Fruit fly (Drosophila melanogaster) whole organism, embryonic: ENCODE results near the gene Atg5.

ENCODE experiments used
- CG13424 ChIP-seq: fragments of 200-800 bp; sonication (Bioruptor generic); optimal IDR thresholded peaks from 2 replicates; lab custom pipeline; 2019; ENCODE audit warnings: missing biosample characterization, mild to moderate bottlenecking, missing genetic modification characterization, moderate library complexity
- CG16779 ChIP-seq: fragments of 200-800 bp; sonication (Bioruptor generic); IDR thresholded peaks from 2 replicates; pipeline ENCODE4 v1.3.6; 2022; ENCODE audit warnings: missing biosample characterization, missing genetic modification characterization
- slou ChIP-seq: fragments of 200-800 bp; sonication (Bioruptor generic); optimal IDR thresholded peaks from 3 replicates; lab custom pipeline; 2016; ENCODE audit warnings: missing biosample characterization, missing genetic modification characterization

dm6 chrX:7290811-7291515 lies 32.6 kb downstream of the Atg5 start, which contains the start of gene unc-119:
- TF ChIP-seq CG13424 (tag; lab: Kevin White, UChicago) (no peak), slou (GFP tag; lab: Kevin White, UChicago) (no peak), CG16779 (GFP tag; lab: Robert Waterston, UW) (no peak)
